Fruit fly (Drosophila melanogaster) whole organism, embryonic: ENCODE results near the gene CG42393.
A peak's percentile ranks its signal among the peaks of the same experiment; 100 is the strongest.

Experiments used
- B-H1 ChIP-seq: fragments of 200-800 bp; sonication (Bioruptor generic); IDR thresholded peaks from 3 replicates; pipeline ENCODE4 v1.3.6; 2022; ENCODE audit warnings: missing biosample characterization, missing genetic modification characterization
- BEAF-32 ChIP-seq: fragments of 200-800 bp; sonication (Bioruptor generic); optimal IDR thresholded peaks from 3 replicates; lab custom pipeline; 2017; ENCODE audit warnings: missing biosample characterization, missing genetic modification characterization, mild to moderate bottlenecking, moderate library complexity, missing genetic modification reagents
- Blimp-1 ChIP-seq: fragments of 200-800 bp; sonication (Bioruptor generic); optimal IDR thresholded peaks from 3 replicates; lab custom pipeline; 2018; ENCODE audit warnings: missing biosample characterization, missing genetic modification characterization, mild to moderate bottlenecking, moderate library complexity, missing genetic modification reagents
- CG10462 ChIP-seq: fragments of 200-800 bp; sonication (Bioruptor generic); optimal IDR thresholded peaks from 2 replicates; lab custom pipeline; 2016; ENCODE audit warnings: missing biosample characterization, missing genetic modification characterization
- CG11093 ChIP-seq: fragments of 200-800 bp; sonication (Bioruptor generic); IDR thresholded peaks from 3 replicates; pipeline ENCODE4 v1.3.6; 2022; ENCODE audit warnings: missing biosample characterization, missing genetic modification characterization
- CG11696 ChIP-seq: fragments of 200-800 bp; sonication (Bioruptor generic); IDR thresholded peaks from 2 replicates; pipeline ENCODE4 v1.3.6; 2022; ENCODE audit warnings: missing biosample characterization, missing genetic modification characterization
- CG13894 ChIP-seq: fragments of 200-800 bp; sonication (Bioruptor generic); optimal IDR thresholded peaks from 3 replicates; lab custom pipeline; 2018; ENCODE audit warnings: missing biosample characterization, mild to moderate bottlenecking, missing genetic modification characterization, moderate library complexity
- CG17186 ChIP-seq: fragments of 200-800 bp; sonication (Bioruptor generic); optimal IDR thresholded peaks from 3 replicates; lab custom pipeline; 2017; ENCODE audit warnings: missing biosample characterization, missing genetic modification reagents, missing genetic modification characterization
- CG17829 ChIP-seq: fragments of 200-800 bp; optimal IDR thresholded peaks from 2 replicates; lab custom pipeline; 2019; ENCODE audit warnings: missing biosample characterization, mild to moderate bottlenecking, missing genetic modification characterization, moderate library complexity
- CG34224 ChIP-seq: fragments of 200-800 bp; sonication (Bioruptor generic); IDR thresholded peaks from 3 replicates; pipeline ENCODE4 v1.3.6; 2022; ENCODE audit warnings: missing biosample characterization, missing genetic modification characterization; ENCODE audit not compliant: partially characterized antibody
- CG3838 ChIP-seq: fragments of 200-800 bp; sonication (Bioruptor generic); optimal IDR thresholded peaks from 3 replicates; lab custom pipeline; 2016; ENCODE audit warnings: missing biosample characterization, missing genetic modification characterization
- CG4730 ChIP-seq: fragments of 200-800 bp; sonication (Bioruptor generic); IDR thresholded peaks from 2 replicates; pipeline ENCODE4 v1.3.6; 2022; ENCODE audit warnings: missing biosample characterization, missing genetic modification characterization
- CG7786 ChIP-seq: fragments of 200-800 bp; sonication (Bioruptor generic); optimal IDR thresholded peaks from 2 replicates; lab custom pipeline; 2016; ENCODE audit warnings: missing biosample characterization, missing genetic modification characterization
- CG8924 ChIP-seq: fragments of 200-800 bp; optimal IDR thresholded peaks from 3 replicates; lab custom pipeline; 2019; ENCODE audit warnings: missing biosample characterization, mild to moderate bottlenecking, missing genetic modification characterization, moderate library complexity
- CG9609 ChIP-seq: fragments of 200-800 bp; sonication (Bioruptor generic); optimal IDR thresholded peaks from 3 replicates; lab custom pipeline; 2016; ENCODE audit warnings: missing biosample characterization, missing genetic modification characterization
- CG9727 ChIP-seq: fragments of 200-800 bp; sonication (Bioruptor generic); optimal IDR thresholded peaks from 3 replicates; lab custom pipeline; 2017; ENCODE audit warnings: missing biosample characterization, mild to moderate bottlenecking, missing genetic modification characterization
- CG9876 ChIP-seq: fragments of 200-800 bp; sonication (Bioruptor generic); optimal IDR thresholded peaks from 2 replicates; lab custom pipeline; 2016; ENCODE audit warnings: missing biosample characterization, missing genetic modification characterization
- D19A ChIP-seq: fragments of 200-800 bp; optimal IDR thresholded peaks from 3 replicates; lab custom pipeline; 2019; ENCODE audit warnings: missing biosample characterization, mild to moderate bottlenecking, missing genetic modification characterization, moderate library complexity
- Drgx ChIP-seq: fragments of 200-800 bp; sonication (Bioruptor generic); IDR thresholded peaks from 2 replicates; pipeline ENCODE4 v1.3.6; 2022; ENCODE audit warnings: missing biosample characterization, missing genetic modification characterization
- E2f1 ChIP-seq: fragments of 200-800 bp; sonication (Bioruptor generic); IDR thresholded peaks from 2 replicates; pipeline ENCODE4 v1.3.6; 2022; ENCODE audit warnings: missing biosample characterization, missing genetic modification characterization
- E2f2 ChIP-seq: fragments of 200-800 bp; sonication (Bioruptor generic); IDR thresholded peaks from 2 replicates; pipeline ENCODE4 v1.3.6; 2022; ENCODE audit warnings: missing biosample characterization, missing genetic modification characterization
- Fer3 ChIP-seq: fragments of 200-800 bp; sonication (Bioruptor generic); optimal IDR thresholded peaks from 2 replicates; lab custom pipeline; 2018; ENCODE audit warnings: missing biosample characterization, mild to moderate bottlenecking, missing genetic modification characterization, moderate library complexity
- Gsc ChIP-seq: fragments of 200-800 bp; sonication (Bioruptor generic); IDR thresholded peaks from 2 replicates; pipeline ENCODE4 v1.3.6; 2022; ENCODE audit warnings: missing biosample characterization, missing genetic modification characterization
- H2.0 ChIP-seq: fragments of 200-800 bp; sonication (Bioruptor generic); IDR thresholded peaks from 2 replicates; pipeline ENCODE4 v1.3.6; 2022; ENCODE audit warnings: missing biosample characterization, missing genetic modification characterization
- Hmx ChIP-seq: fragments of 200-800 bp; sonication (Bioruptor generic); optimal IDR thresholded peaks from 2 replicates; lab custom pipeline; 2016; ENCODE audit warnings: missing biosample characterization, missing genetic modification characterization
- Jarid2 ChIP-seq: fragments of 200-800 bp; sonication (Bioruptor generic); optimal IDR thresholded peaks from 3 replicates; lab custom pipeline; 2017; ENCODE audit warnings: mild to moderate bottlenecking, missing biosample characterization, missing genetic modification reagents, missing genetic modification characterization
- Opbp ChIP-seq: fragments of 200-800 bp; sonication (Bioruptor generic); IDR thresholded peaks from 3 replicates; pipeline ENCODE4 v1.3.6; 2022; ENCODE audit warnings: missing biosample characterization, missing genetic modification characterization; ENCODE audit not compliant: partially characterized antibody
- Sin3A ChIP-seq: fragments of >200 bp; optimal IDR thresholded peaks from 2 replicates; lab custom pipeline; 2018
- Sry-β ChIP-seq: fragments of 200-800 bp; sonication (Bioruptor generic); optimal IDR thresholded peaks from 2 replicates; lab custom pipeline; 2018; ENCODE audit warnings: missing biosample characterization, mild to moderate bottlenecking, missing genetic modification characterization, moderate library complexity
- Sry-δ ChIP-seq: fragments of 200-800 bp; sonication (Bioruptor generic); optimal IDR thresholded peaks from 2 replicates; lab custom pipeline; 2016; ENCODE audit warnings: missing biosample characterization, missing genetic modification characterization
- Trl ChIP-seq, 3 experiments: fragments of >200 bp in 2 of 3; fragments of 200-800 bp in 1 of 3; sonication (Bioruptor generic) in 1 of 3; optimal IDR thresholded peaks; 2 replicates in 1 of 3; 3 replicates in 2 of 3; lab custom pipeline; 2016 to 2017; ENCODE audit warnings: missing biosample characterization in 1 of 3, missing genetic modification characterization in 1 of 3
- Xbp1 ChIP-seq: fragments of 200-800 bp; sonication (Bioruptor generic); optimal IDR thresholded peaks from 3 replicates; lab custom pipeline; 2016; ENCODE audit warnings: missing biosample characterization, mild to moderate bottlenecking, missing genetic modification characterization
- aop ChIP-seq: fragments of 200-800 bp; sonication (Bioruptor generic); IDR thresholded peaks from 2 replicates; pipeline ENCODE4 v1.3.6; 2022; ENCODE audit warnings: missing biosample characterization, missing genetic modification characterization
- eve ChIP-seq, 2 experiments: fragments of >200 bp; optimal IDR thresholded peaks; 2 replicates each; lab custom pipeline; 2017; ENCODE audit warnings: missing biosample characterization in 2 of 2, missing genetic modification characterization in 2 of 2
- exex ChIP-seq: fragments of 200-800 bp; sonication (Bioruptor generic); optimal IDR thresholded peaks from 4 replicates; lab custom pipeline; 2018; ENCODE audit warnings: missing biosample characterization, mild to moderate bottlenecking, missing genetic modification characterization, moderate library complexity
- gsb ChIP-seq: fragments of 200-800 bp; sonication (Bioruptor generic); IDR thresholded peaks from 2 replicates; pipeline ENCODE4 v1.3.6; 2022; ENCODE audit warnings: missing biosample characterization, missing genetic modification characterization
- h ChIP-seq: fragments of >200 bp; optimal IDR thresholded peaks from 2 replicates; lab custom pipeline; 2017
- her ChIP-seq: fragments of 200-800 bp; sonication (Bioruptor generic); optimal IDR thresholded peaks from 2 replicates; lab custom pipeline; 2016; ENCODE audit warnings: missing biosample characterization, missing genetic modification characterization
- jumu ChIP-seq: fragments of 200-800 bp; sonication (Bioruptor generic); optimal IDR thresholded peaks from 3 replicates; lab custom pipeline; 2016; ENCODE audit warnings: missing biosample characterization, missing genetic modification characterization
- mam ChIP-seq: fragments of 200-800 bp; sonication (Bioruptor generic); optimal IDR thresholded peaks from 3 replicates; lab custom pipeline; 2016; ENCODE audit warnings: missing biosample characterization, missing genetic modification characterization
- prd ChIP-seq, 3 experiments: fragments of >200 bp in 2 of 3; fragments of 200-800 bp in 1 of 3; sonication (Bioruptor generic) in 1 of 3; optimal IDR thresholded peaks in 2 of 3; IDR thresholded peaks in 1 of 3; 2 replicates in 2 of 3; 3 replicates in 1 of 3; pipeline versions ENCODE4 v1.3.6 to Lab custom; 2017 to 2022; ENCODE audit warnings: missing biosample characterization in 1 of 3, missing genetic modification characterization in 1 of 3
- pros ChIP-seq: fragments of 200-800 bp; sonication (Bioruptor generic); optimal IDR thresholded peaks from 3 replicates; lab custom pipeline; 2019; ENCODE audit warnings: missing biosample characterization, mild to moderate bottlenecking, missing genetic modification characterization, moderate library complexity
- sisA ChIP-seq: fragments of 200-800 bp; sonication (Bioruptor generic); IDR thresholded peaks from 2 replicates; pipeline ENCODE4 v1.3.6; 2022; ENCODE audit warnings: missing biosample characterization, missing genetic modification characterization
- so ChIP-seq: fragments of 200-800 bp; sonication (Bioruptor generic); IDR thresholded peaks from 3 replicates; pipeline ENCODE4 v1.3.6; 2022; ENCODE audit warnings: missing biosample characterization, missing genetic modification characterization
- tx ChIP-seq: fragments of 200-800 bp; sonication (Bioruptor generic); optimal IDR thresholded peaks from 2 replicates; lab custom pipeline; 2016; ENCODE audit warnings: missing biosample characterization, missing genetic modification characterization

The CG42393 gene

dm6 chr3L:18061713-18062365 is 19.3 kb downstream of the CG42393 start (continued):
- TF ChIP-seq Hmx (GFP tag; lab: Kevin White, UChicago): no peak
- TF ChIP-seq CG8924: no peak
- TF ChIP-seq Blimp-1 (GFP tag; lab: Kevin White, UChicago): peak; percentile 47
- no peak for TF ChIP-seq gsb (GFP tag; lab: Robert Waterston, UW)
- TF ChIP-seq B-H1: no peak
- TF ChIP-seq h (lab: Kevin White, UChicago): no peak
- no peak for TF ChIP-seq prd (optimal IDR thresholded peaks at IDR 0.05; lab: Kevin White, UChicago)
- TF ChIP-seq prd (GFP tag; IDR thresholded peaks at IDR 0.05; lab: Robert Waterston, UW): no peak
- no peak for TF ChIP-seq CG10462 (GFP tag; lab: Kevin White, UChicago)
- TF ChIP-seq Fer3 (tag; lab: Kevin White, UChicago): no peak
- peak; percentile 20 to 86 for TF ChIP-seq Trl (optimal IDR thresholded peaks at IDR 0.05; lab: Kevin White, UChicago)
- no peak for TF ChIP-seq Trl (GFP tag; optimal IDR thresholded peaks at IDR 0.05; lab: Kevin White, UChicago)
- TF ChIP-seq CG3838 (GFP tag; lab: Kevin White, UChicago): no peak
- TF ChIP-seq Jarid2 (GFP tag; lab: Kevin White, UChicago): peak; percentile 9
- TF ChIP-seq Sry-β (GFP tag; lab: Kevin White, UChicago): no peak
- TF ChIP-seq E2f1 (GFP tag; lab: Robert Waterston, UW): no peak
- TF ChIP-seq pros: no peak
- no peak for TF ChIP-seq sisA (GFP tag; lab: Robert Waterston, UW)
- TF ChIP-seq H2.0 (GFP tag; lab: Robert Waterston, UW): no peak
- no peak for TF ChIP-seq BEAF-32 (GFP tag; lab: Kevin White, UChicago)
- TF ChIP-seq aop (GFP tag; lab: Robert Waterston, UW): no peak
- peak; percentile 60 for TF ChIP-seq CG13894 (tag; lab: Kevin White, UChicago)
- no peak for TF ChIP-seq eve (GFP tag; optimal IDR thresholded peaks at IDR 0.05; lab: Kevin White, UChicago)
- no peak for TF ChIP-seq Xbp1
- TF ChIP-seq CG17829 (tag; lab: Kevin White, UChicago): no peak
- no peak for TF ChIP-seq her (GFP tag; lab: Kevin White, UChicago)
- TF ChIP-seq CG7786 (GFP tag; lab: Kevin White, UChicago): no peak
- no peak for TF ChIP-seq so (GFP tag; lab: Robert Waterston, UW)
- TF ChIP-seq mam: no peak
- TF ChIP-seq tx (GFP tag; lab: Kevin White, UChicago): no peak
- TF ChIP-seq CG9876: no peak
- no peak for TF ChIP-seq E2f2 (GFP tag; lab: Robert Waterston, UW)
- peak; percentile 21 for TF ChIP-seq Drgx (GFP tag; lab: Robert Waterston, UW)
- no peak for TF ChIP-seq exex (tag; lab: Kevin White, UChicago)
- TF ChIP-seq CG9727 (GFP tag; lab: Kevin White, UChicago): no peak
- no peak for TF ChIP-seq CG9609 (GFP tag; lab: Kevin White, UChicago)
- no peak for TF ChIP-seq CG17186 (GFP tag; lab: Kevin White, UChicago)
- TF ChIP-seq Sin3A: no peak
- TF ChIP-seq CG11093: no peak
- no peak for TF ChIP-seq CG34224 (GFP tag; lab: Robert Waterston, UW)
- no peak for TF ChIP-seq CG11696 (GFP tag; lab: Robert Waterston, UW)
- TF ChIP-seq D19A: no peak
- TF ChIP-seq CG4730 (GFP tag; lab: Robert Waterston, UW): no peak
- TF ChIP-seq Sry-δ (GFP tag; lab: Kevin White, UChicago): no peak
- no peak for TF ChIP-seq Gsc (GFP tag; lab: Robert Waterston, UW)
- TF ChIP-seq Opbp: no peak
- TF ChIP-seq jumu (GFP tag; lab: Kevin White, UChicago): no peak
- TF ChIP-seq, all 482 proteins: peak for 12
